Worm (Caenorhabditis elegans): ENCODE measurements around the gene ttr-2.

Gene ttr-2

ce11 chrIII:9907574-9907973, 20.0 kb upstream of the ttr-2 start:
- no peak for TF ChIP-seq alr-1 (tag; optimal IDR thresholded peaks at IDR 0.05)
- no peak for TF ChIP-seq ztf-11 (tag; optimal IDR thresholded peaks at IDR 0.05)
- no peak for TF ChIP-seq ztf-1 (GFP tag; conservative IDR thresholded peaks at IDR 0.05)
- peak; percentile 31 for TF ChIP-seq nhr-25 (tag; optimal IDR thresholded peaks at IDR 0.05)
- TF ChIP-seq lin-13 (GFP tag; optimal IDR thresholded peaks at IDR 0.05): no peak
- TF ChIP-seq nhr-21 (tag; optimal IDR thresholded peaks at IDR 0.05): no peak
- peak; percentile 31 for TF ChIP-seq sma-3 (GFP tag; optimal IDR thresholded peaks at IDR 0.05)
- TF ChIP-seq lsy-2 (tag; optimal IDR thresholded peaks at IDR 0.05): no peak
- no peak for TF ChIP-seq peb-1 (tag; optimal IDR thresholded peaks at IDR 0.05)
- TF ChIP-seq zag-1 (tag; optimal IDR thresholded peaks at IDR 0.05): no peak
- TF ChIP-seq mab-5 (tag; optimal IDR thresholded peaks at IDR 0.05): no peak
- no peak for TF ChIP-seq lin-39 (tag; optimal IDR thresholded peaks at IDR 0.05)
- TF ChIP-seq skn-1 (tag; optimal IDR thresholded peaks at IDR 0.05): no peak
- TF ChIP-seq sma-9 (GFP tag; optimal IDR thresholded peaks at IDR 0.05): peak; percentile 8
- TF ChIP-seq sma-9 (tag; optimal IDR thresholded peaks at IDR 0.05): no peak
- TF ChIP-seq nhr-10 (tag; optimal IDR thresholded peaks at IDR 0.05): no peak
- TF ChIP-seq blmp-1 (tag; optimal IDR thresholded peaks at IDR 0.05; ENCODE audit: insufficient read depth): peak; percentile 48
- TF ChIP-seq crh-2 (tag; optimal IDR thresholded peaks at IDR 0.05): no peak
- TF ChIP-seq nhr-237 (tag; optimal IDR thresholded peaks at IDR 0.05): no peak
- no peak for TF ChIP-seq snpc-4 (tag; optimal IDR thresholded peaks at IDR 0.05)
- TF ChIP-seq nhr-77 (tag; optimal IDR thresholded peaks at IDR 0.05): no peak
- TF ChIP-seq aly-2 (tag; optimal IDR thresholded peaks at IDR 0.05): no peak
- TF ChIP-seq dmd-4 (tag; optimal IDR thresholded peaks at IDR 0.05): no peak

- TF ChIP-seq nhr-21 (tag; optimal IDR thresholded peaks at IDR 0.05) (no peak), sma-3 (GFP tag; optimal IDR thresholded peaks at IDR 0.05) (peak; percentile 3)
These were observed 18.8 kb upstream of the ttr-2 start for ce11 chrIII:9908769-9909168.

- TF ChIP-seq F13H6.1 (tag; optimal IDR thresholded peaks at IDR 0.05) (no peak), fos-1 (tag; optimal IDR thresholded peaks at IDR 0.05) (peak; percentile 55), mbf-1 (tag; optimal IDR thresholded peaks at IDR 0.05) (no peak), mdl-1 (tag; optimal IDR thresholded peaks at IDR 0.05) (no peak), elt-3 (tag; optimal IDR thresholded peaks at IDR 0.05) (no peak), lsy-2 (tag; optimal IDR thresholded peaks at IDR 0.05) (no peak), ama-1 (optimal IDR thresholded peaks at IDR 0.05) (no peak), gmeb-1 (tag; optimal IDR thresholded peaks at IDR 0.05) (no peak)
These were observed 16.7 kb upstream of the ttr-2 start, which contains the start of the genes cyld-1 and F40F12.9 for ce11 chrIII:9910608-9911479. TSS of gene cyld-1 (minus strand) at chrIII:9910658. TSS of gene F40F12.9 (plus strand) at chrIII:9911328.

DNA sequence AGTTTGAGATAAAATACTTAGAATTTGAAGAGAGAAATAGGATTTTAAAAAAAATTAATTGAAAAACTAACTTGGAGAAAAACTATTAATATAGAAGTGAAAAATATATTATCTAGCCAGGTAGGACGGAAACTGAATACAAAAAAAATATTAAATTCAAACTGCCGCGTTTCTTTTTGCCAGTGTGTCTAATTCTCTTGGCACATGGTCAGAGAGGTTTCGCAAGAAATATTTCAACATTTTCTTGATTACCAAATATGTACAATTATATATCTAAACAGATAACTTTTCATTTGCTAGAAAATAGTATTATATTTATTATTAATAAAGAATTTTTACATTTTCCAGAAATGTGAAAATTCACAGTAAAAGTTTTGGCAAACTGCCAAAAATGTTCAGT, 15.1 kb upstream of the ttr-2 start:
- TF ChIP-seq snpc-4 (tag; optimal IDR thresholded peaks at IDR 0.05) (no peak), gmeb-1 (tag; optimal IDR thresholded peaks at IDR 0.05) (peak; percentile 45), ZK546.5 (tag; optimal IDR thresholded peaks at IDR 0.05) (no peak)

DNA sequence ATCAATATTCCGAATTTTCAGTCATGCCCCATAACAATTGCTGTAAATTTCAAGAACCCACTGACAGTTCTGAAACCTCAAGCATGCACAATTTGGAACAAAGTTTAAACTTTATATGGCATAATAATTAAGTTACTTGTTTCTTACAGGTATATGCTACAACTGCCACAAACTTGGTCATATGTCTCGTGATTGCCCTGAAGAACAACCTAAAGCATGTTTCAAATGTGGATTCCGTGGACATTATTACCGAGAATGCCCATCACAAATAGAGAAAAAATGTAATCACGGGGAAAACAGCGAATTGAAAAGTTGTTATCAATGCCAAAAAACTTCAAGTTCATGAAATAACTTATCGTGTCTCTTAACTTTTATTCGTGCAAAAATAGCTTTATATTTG, 14.6 kb upstream of the ttr-2 start:
- TF ChIP-seq ZK546.5 (tag; optimal IDR thresholded peaks at IDR 0.05) (no peak), nhr-12 (tag; optimal IDR thresholded peaks at IDR 0.05) (no peak)

- TF ChIP-seq nhr-129 (tag; optimal IDR thresholded peaks at IDR 0.05): peak; percentile 5
- no peak for TF ChIP-seq nhr-12 (tag; optimal IDR thresholded peaks at IDR 0.05)
- no peak for TF ChIP-seq ceh-82 (tag; optimal IDR thresholded peaks at IDR 0.05)
- peak; percentile 1 for TF ChIP-seq crh-2 (tag; optimal IDR thresholded peaks at IDR 0.05)
- TF ChIP-seq peb-1 (tag; optimal IDR thresholded peaks at IDR 0.05): no peak
- peak; percentile 90 for TF ChIP-seq fos-1 (tag; optimal IDR thresholded peaks at IDR 0.05)
- no peak for TF ChIP-seq ztf-4 (tag; optimal IDR thresholded peaks at IDR 0.05)
These were observed 13.8 kb upstream of the ttr-2 start, which contains the start of gene cbp-3 for ce11 chrIII:9913722-9914121. TSS of gene cbp-3 (plus strand) at chrIII:9913993.

Measured in whole organism, L2 larva.